Fruit fly (Drosophila melanogaster): ENCODE measurements around the gene mfrn.

The mfrn gene

dm6 chr3R:27919385-27919789, 28.4 kb downstream of the mfrn start, which contains the start of gene Boh1 (continued):
- TF ChIP-seq Hr78 (GFP tag; optimal IDR thresholded peaks at IDR 0.05) (no peak), gro (GFP tag; optimal IDR thresholded peaks at IDR 0.05) (no peak), CG13287 (GFP tag; IDR thresholded peaks at IDR 0.05; ENCODE audit: partially characterized antibody) (no peak; the same call in 1 of the 2 replicates), Tbp (GFP tag; optimal IDR thresholded peaks at IDR 0.05) (no peak), CG2875 (GFP tag; optimal IDR thresholded peaks at IDR 0.05) (no peak), CG1602 (GFP tag; optimal IDR thresholded peaks at IDR 0.05) (no peak), CG10147 (GFP tag; optimal IDR thresholded peaks at IDR 0.05) (peak; percentile 8), zfh1 (GFP tag; IDR thresholded peaks at IDR 0.05) (no peak), emc (GFP tag; optimal IDR thresholded peaks at IDR 0.05) (no peak), CG8944 (GFP tag; optimal IDR thresholded peaks at IDR 0.05) (no peak), ssp (GFP tag; IDR thresholded peaks at IDR 0.05) (no peak), pros (GFP tag; optimal IDR thresholded peaks at IDR 0.05) (no peak), dpn (GFP tag; optimal IDR thresholded peaks at IDR 0.05) (peak in 1 of 2 experiments; percentile 9), tgo (GFP tag; IDR thresholded peaks at IDR 0.05) (peak; percentile 24; the same call in 1 of the 3 replicates), klu (GFP tag; IDR thresholded peaks at IDR 0.05) (no peak), trem (tag; optimal IDR thresholded peaks at IDR 0.05) (peak; percentile 65), repo (GFP tag; optimal IDR thresholded peaks at IDR 0.05) (no peak), dm (GFP tag; optimal IDR thresholded peaks at IDR 0.05) (no peak), croc (GFP tag; conservative IDR thresholded peaks at IDR 0.05) (no peak), TFAM (GFP tag; optimal IDR thresholded peaks at IDR 0.05) (no peak), CG8359 (GFP tag; optimal IDR thresholded peaks at IDR 0.05; ENCODE audit: borderline replicate concordance) (no peak), hbn (GFP tag; IDR thresholded peaks at IDR 0.05; ENCODE audit: partially characterized antibody) (no peak), CG10543 (GFP tag; optimal IDR thresholded peaks at IDR 0.05) (no peak), disco-r (GFP tag; optimal IDR thresholded peaks at IDR 0.05) (no peak), nmo (GFP tag; optimal IDR thresholded peaks at IDR 0.05) (peak; percentile 32), chif (GFP tag; optimal IDR thresholded peaks at IDR 0.05) (no peak), Hr3 (GFP tag; optimal IDR thresholded peaks at IDR 0.05) (peak; percentile 12), p53 (GFP tag; optimal IDR thresholded peaks at IDR 0.05) (no peak), row (GFP tag; IDR thresholded peaks at IDR 0.05) (peak; percentile 90), CG15479 (GFP tag; optimal IDR thresholded peaks at IDR 0.05) (peak; percentile 25), Opbp (GFP tag; IDR thresholded peaks at IDR 0.05; ENCODE audit: partially characterized antibody) (no peak), crp (GFP tag; optimal IDR thresholded peaks at IDR 0.05) (no peak), toy (GFP tag; IDR thresholded peaks at IDR 0.05) (no peak), CG1233 (GFP tag; optimal IDR thresholded peaks at IDR 0.05) (no peak), CG9817 (tag; optimal IDR thresholded peaks at IDR 0.05) (peak; percentile 2), CG3281 (GFP tag; optimal IDR thresholded peaks at IDR 0.05) (peak; percentile 16), fd96Cb (tag; optimal IDR thresholded peaks at IDR 0.05) (no peak), Rx (GFP tag; IDR thresholded peaks at IDR 0.05) (no peak), seq (GFP tag; IDR thresholded peaks at IDR 0.05) (no peak), CG33557 (GFP tag; optimal IDR thresholded peaks at IDR 0.05) (peak; percentile 37), NC2β (GFP tag; optimal IDR thresholded peaks at IDR 0.05) (no peak), grn (GFP tag; optimal IDR thresholded peaks at IDR 0.05) (no peak), Gug (GFP tag; IDR thresholded peaks at IDR 0.05) (no peak), crc (GFP tag; optimal IDR thresholded peaks at IDR 0.05) (no peak), CG13424 (tag; optimal IDR thresholded peaks at IDR 0.05) (peak; percentile 51), Ets65A (GFP tag) (no peak), oc (tag; optimal IDR thresholded peaks at IDR 0.05) (no peak), nerfin-2 (GFP tag; IDR thresholded peaks at IDR 0.05; ENCODE audit: partially characterized antibody) (no peak), Lim3 (GFP tag; IDR thresholded peaks at IDR 0.05) (no peak), Fer2 (tag; optimal IDR thresholded peaks at IDR 0.05) (peak; percentile 32), D19B (GFP tag; optimal IDR thresholded peaks at IDR 0.05) (no peak)

All from whole organism, embryonic.